Worm (Caenorhabditis elegans) whole organism, L4 larva: ENCODE data around the gene Y54G2A.45.
A peak's percentile ranks its signal among the peaks of the same experiment; 100 is the strongest.

Experiments
- F10B5.3 ChIP-seq: sonication (generic microtip); optimal IDR thresholded peaks from 2 replicates; lab custom pipeline; 2016; ENCODE audit warnings: mild to moderate bottlenecking, missing genetic modification characterization, missing compliant biosample characterization
- F49E8.2 ChIP-seq: sonication (generic microtip); optimal IDR thresholded peaks from 2 replicates; lab custom pipeline; 2016; ENCODE audit warnings: missing compliant biosample characterization, mild to moderate bottlenecking, missing genetic modification characterization, borderline replicate concordance
- R02D3.7 ChIP-seq: fragments of 150-350 bp; sonication (generic microtip); optimal IDR thresholded peaks from 3 replicates; lab custom pipeline; 2014; ENCODE audit warnings: missing biosample characterization, missing genetic modification characterization
- Y105C5A.15 ChIP-seq: fragments of 200-800 bp; sonication (Bioruptor generic); IDR thresholded peaks from 2 replicates; pipeline ENCODE4 v1.3.6; 2022; ENCODE audit warnings: missing genetic modification characterization, missing compliant biosample characterization
- Y48G9A.11 ChIP-seq: fragments of 200-800 bp; sonication (Bioruptor generic); IDR thresholded peaks from 2 replicates; pipeline ENCODE4 v1.3.6; 2022; ENCODE audit warnings: missing genetic modification reagents, missing genetic modification characterization, missing compliant biosample characterization
- Y5F2A.4 ChIP-seq: fragments of 200-800 bp; sonication (Bioruptor generic); optimal IDR thresholded peaks from 2 replicates; lab custom pipeline; 2018; ENCODE audit warnings: mild to moderate bottlenecking, missing genetic modification characterization, missing compliant biosample characterization
- aly-2 ChIP-seq: sonication (generic microtip); optimal IDR thresholded peaks from 2 replicates; lab custom pipeline; 2018; ENCODE audit warnings: missing biosample characterization, missing genetic modification characterization
- ama-1 ChIP-seq: fragments of 150-350 bp; optimal IDR thresholded peaks from 2 replicates; lab custom pipeline; 2014; ENCODE audit warnings: inconsistent platforms, mixed read lengths
- ceh-20 ChIP-seq: fragments of 200-800 bp; sonication (Bioruptor generic); IDR thresholded peaks from 2 replicates; pipeline ENCODE4 v1.3.6; 2022; ENCODE audit warnings: missing genetic modification reagents, missing genetic modification characterization, missing compliant biosample characterization
- ceh-32 ChIP-seq: sonication (generic microtip); optimal IDR thresholded peaks from 2 replicates; lab custom pipeline; 2016; ENCODE audit warnings: mild to moderate bottlenecking, missing genetic modification characterization, missing compliant biosample characterization; ENCODE audit not compliant: poor library complexity
- ceh-62 ChIP-seq: sonication (generic microtip); optimal IDR thresholded peaks from 2 replicates; lab custom pipeline; 2017; ENCODE audit warnings: missing biosample characterization, missing genetic modification characterization
- cey-2 ChIP-seq: sonication (generic microtip); optimal IDR thresholded peaks from 3 replicates; lab custom pipeline; 2017; ENCODE audit warnings: missing genetic modification characterization, mild to moderate bottlenecking, missing compliant biosample characterization, antibody characterized with exemption, borderline replicate concordance; ENCODE audit not compliant: insufficient read depth
- daf-19 ChIP-seq: fragments of 200-800 bp; sonication (Bioruptor generic); conservative IDR thresholded peaks from 2 replicates; pipeline ENCODE4 v1.3.6; 2022; ENCODE audit warnings: missing genetic modification characterization, missing compliant biosample characterization
- daf-8 ChIP-seq: fragments of 200-800 bp; sonication (Bioruptor generic); IDR thresholded peaks from 2 replicates; pipeline ENCODE4 v1.3.6; 2022; ENCODE audit warnings: missing genetic modification characterization, missing compliant biosample characterization
- dmd-9 ChIP-seq: fragments of 200-800 bp; sonication (Bioruptor generic); IDR thresholded peaks from 2 replicates; pipeline ENCODE4 v1.3.6; 2022; ENCODE audit warnings: missing genetic modification reagents, missing genetic modification characterization, missing compliant biosample characterization
- dpl-1 ChIP-seq: fragments of 150-350 bp; optimal IDR thresholded peaks from 2 replicates; lab custom pipeline; 2014; ENCODE audit warnings: missing biosample characterization, missing genetic modification reagents, missing genetic modification characterization
- egl-27 ChIP-seq: sonication (generic microtip); optimal IDR thresholded peaks from 3 replicates; lab custom pipeline; 2017; ENCODE audit warnings: missing biosample characterization, missing genetic modification reagents, missing genetic modification characterization
- egl-43 ChIP-seq: fragments of 200-800 bp; sonication (Bioruptor generic); IDR thresholded peaks from 2 replicates; pipeline ENCODE4 v1.3.6; 2022; ENCODE audit warnings: missing genetic modification reagents, missing genetic modification characterization, missing compliant biosample characterization
- fkh-10 ChIP-seq: fragments of 150-350 bp; optimal IDR thresholded peaks from 2 replicates; lab custom pipeline; 2014; ENCODE audit warnings: missing biosample characterization, missing genetic modification reagents, missing genetic modification characterization
- fos-1 ChIP-seq: fragments of 150-350 bp; optimal IDR thresholded peaks from 2 replicates; lab custom pipeline; 2014; ENCODE audit warnings: missing biosample characterization, missing genetic modification characterization
- gei-8 ChIP-seq: fragments of 200-800 bp; sonication (Bioruptor generic); optimal IDR thresholded peaks from 2 replicates; lab custom pipeline; 2018; ENCODE audit warnings: mild to moderate bottlenecking, missing genetic modification characterization, missing compliant biosample characterization
- hif-1 ChIP-seq, 2 experiments: sonication (generic microtip); optimal IDR thresholded peaks; 2 replicates each; lab custom pipeline; 2016 to 2017; ENCODE audit warnings: missing compliant biosample characterization in 2 of 2, missing genetic modification characterization in 2 of 2, missing genetic modification reagents in 2 of 2, missing genotype in 2 of 2, mild to moderate bottlenecking in 1 of 2
- hlh-30 ChIP-seq: sonication (generic microtip); optimal IDR thresholded peaks from 2 replicates; lab custom pipeline; 2017; ENCODE audit warnings: antibody characterized with exemption, mild to moderate bottlenecking, missing genetic modification characterization, missing compliant biosample characterization; ENCODE audit not compliant: insufficient read depth
- jun-1 ChIP-seq: fragments of 150-350 bp; optimal IDR thresholded peaks from 2 replicates; lab custom pipeline; 2014; ENCODE audit warnings: missing biosample characterization, missing genetic modification reagents, missing genetic modification characterization
- lin-1 ChIP-seq: fragments of 200-800 bp; sonication (Bioruptor generic); IDR thresholded peaks from 2 replicates; pipeline ENCODE4 v1.3.6; 2022; ENCODE audit warnings: missing genetic modification reagents, missing genetic modification characterization, missing compliant biosample characterization
- lin-13 ChIP-seq: fragments of 150-350 bp; optimal IDR thresholded peaks from 2 replicates; lab custom pipeline; 2014; ENCODE audit warnings: missing biosample characterization, missing genetic modification reagents, missing genetic modification characterization
- lin-38 ChIP-seq: fragments of 200-800 bp; sonication (Bioruptor generic); IDR thresholded peaks from 2 replicates; pipeline ENCODE4 v1.3.6; 2022; ENCODE audit warnings: missing genetic modification reagents, missing genetic modification characterization, missing compliant biosample characterization
- lin-39 ChIP-seq: fragments of 150-350 bp; optimal IDR thresholded peaks from 2 replicates; lab custom pipeline; 2014; ENCODE audit warnings: missing biosample characterization, missing genetic modification reagents, missing genetic modification characterization
- lsy-2 ChIP-seq, 2 experiments: fragments of 150-350 bp in 1 of 2; sonication (generic microtip) in 1 of 2; optimal IDR thresholded peaks; 2 replicates each; lab custom pipeline; 2014 to 2017; ENCODE audit warnings: missing biosample characterization in 2 of 2, missing genetic modification characterization in 2 of 2
- mdl-1 ChIP-seq, 2 experiments: fragments of 150-350 bp in 1 of 2; sonication (generic microtip) in 1 of 2; optimal IDR thresholded peaks; 2 replicates each; lab custom pipeline; 2014 to 2017; ENCODE audit warnings: missing biosample characterization in 2 of 2, missing genetic modification characterization in 2 of 2
- mdt-29 ChIP-seq: fragments of 200-800 bp; sonication (Bioruptor generic); IDR thresholded peaks from 2 replicates; pipeline ENCODE4 v1.3.6; 2022; ENCODE audit warnings: missing genetic modification reagents, missing genetic modification characterization, missing compliant biosample characterization
- mes-2 ChIP-seq: sonication (generic microtip); optimal IDR thresholded peaks from 2 replicates; lab custom pipeline; 2016; ENCODE audit warnings: missing genotype, mild to moderate bottlenecking, missing genetic modification characterization, missing compliant biosample characterization; ENCODE audit not compliant: poor library complexity, severe bottlenecking
- mxl-2 ChIP-seq: fragments of 200-800 bp; sonication (Bioruptor generic); conservative IDR thresholded peaks from 2 replicates; pipeline ENCODE4 v1.3.6; 2022; ENCODE audit warnings: missing genetic modification reagents, missing genetic modification characterization, missing compliant biosample characterization
- mxl-3 ChIP-seq: fragments of 200-800 bp; sonication (Bioruptor generic); optimal IDR thresholded peaks from 2 replicates; lab custom pipeline; 2018; ENCODE audit warnings: mild to moderate bottlenecking, missing genetic modification characterization, missing compliant biosample characterization
- nhr-11 ChIP-seq: fragments of 150-350 bp; optimal IDR thresholded peaks from 2 replicates; lab custom pipeline; 2014; ENCODE audit warnings: missing biosample characterization, missing genetic modification characterization
- nhr-28 ChIP-seq: fragments of 150-350 bp; optimal IDR thresholded peaks from 2 replicates; lab custom pipeline; 2014; ENCODE audit warnings: missing biosample characterization, missing genetic modification characterization
- nhr-6 ChIP-seq: fragments of 150-350 bp; optimal IDR thresholded peaks from 2 replicates; lab custom pipeline; 2014; ENCODE audit warnings: missing biosample characterization, missing genetic modification characterization
- nhr-76 ChIP-seq: fragments of 150-350 bp; optimal IDR thresholded peaks from 2 replicates; lab custom pipeline; 2014; ENCODE audit warnings: missing biosample characterization, missing genetic modification characterization
- nhr-77 ChIP-seq: fragments of 150-350 bp; optimal IDR thresholded peaks from 2 replicates; lab custom pipeline; 2014; ENCODE audit warnings: missing biosample characterization, missing genetic modification characterization
- pha-4 ChIP-seq, 2 experiments: fragments of 150-350 bp in 1 of 2; fragments of 200-800 bp in 1 of 2; sonication (Bioruptor generic) in 1 of 2; IDR thresholded peaks in 1 of 2; optimal IDR thresholded peaks in 1 of 2; 2 replicates each; pipeline versions ENCODE4 v1.3.6 to Lab custom; 2014 to 2022; ENCODE audit warnings: missing genetic modification characterization in 2 of 2, missing genetic modification reagents in 2 of 2, missing biosample characterization in 1 of 2, missing compliant biosample characterization in 1 of 2
- php-3 ChIP-seq: fragments of 200-800 bp; sonication (Bioruptor generic); IDR thresholded peaks from 2 replicates; pipeline ENCODE4 v1.3.6; 2022; ENCODE audit warnings: missing genetic modification reagents, missing genetic modification characterization, missing compliant biosample characterization
- saeg-2 ChIP-seq: fragments of 200-800 bp; sonication (Bioruptor generic); IDR thresholded peaks from 2 replicates; pipeline ENCODE4 v1.3.6; 2022; ENCODE audit warnings: missing genetic modification reagents, missing genetic modification characterization, missing compliant biosample characterization
- set-16 ChIP-seq: fragments of 200-800 bp; sonication (Bioruptor generic); IDR thresholded peaks from 2 replicates; pipeline ENCODE4 v1.3.6; 2022; ENCODE audit warnings: missing genetic modification reagents, missing genetic modification characterization, missing compliant biosample characterization
- skn-1 ChIP-seq: fragments of 150-350 bp; optimal IDR thresholded peaks from 2 replicates; lab custom pipeline; 2014; ENCODE audit warnings: missing biosample characterization, missing genetic modification characterization
- snpc-4 ChIP-seq: fragments of 150-350 bp; optimal IDR thresholded peaks from 2 replicates; lab custom pipeline; 2014; ENCODE audit warnings: missing biosample characterization, missing genetic modification characterization
- tag-97 ChIP-seq: fragments of 200-800 bp; sonication (Bioruptor generic); IDR thresholded peaks from 2 replicates; pipeline ENCODE4 v1.3.6; 2022; ENCODE audit warnings: missing genetic modification characterization, missing compliant biosample characterization
- tra-1 ChIP-seq: fragments of 200-800 bp; sonication (Bioruptor generic); IDR thresholded peaks from 2 replicates; pipeline ENCODE4 v1.3.6; 2022; ENCODE audit warnings: missing genetic modification reagents, missing genetic modification characterization, missing compliant biosample characterization
- unc-62 ChIP-seq, 3 experiments: fragments of 150-350 bp in 1 of 3; sonication (generic microtip); optimal IDR thresholded peaks in 2 of 3; peaks in 1 of 3; 1 replicate in 1 of 3; 2 replicates in 2 of 3; lab custom pipeline; 2014 to 2017; ENCODE audit warnings: missing biosample characterization in 3 of 3, missing genetic modification characterization in 3 of 3, missing genetic modification reagents in 3 of 3, missing genotype in 1 of 3
- zip-2 ChIP-seq: fragments of 150-350 bp; optimal IDR thresholded peaks from 2 replicates; lab custom pipeline; 2014; ENCODE audit warnings: missing biosample characterization, missing genetic modification characterization
- ztf-11 ChIP-seq: fragments of 150-350 bp; optimal IDR thresholded peaks from 2 replicates; lab custom pipeline; 2014; ENCODE audit warnings: missing biosample characterization, missing genetic modification characterization

The Y54G2A.45 gene

ce11 chrIV:2805525-2805924, at the start of gene Y54G2A.45:
Gene Y54G2A.45, plus strand, starts transcription at chrIV:2805857.
- TF ChIP-seq mdt-29 (GFP tag; lab: Robert Waterston, UW): peak; percentile 53; the same call in 1 of the 2 replicates
- peak; percentile 77 for TF ChIP-seq mxl-3 (GFP tag; lab: Kevin White, UChicago)
- no peak for TF ChIP-seq ama-1 (lab: Kevin White, UChicago)
- peak in 1 of 2 experiments; percentile 69 for TF ChIP-seq lsy-2 (tag; optimal IDR thresholded peaks at IDR 0.05; lab: Kevin White, UChicago)
- TF ChIP-seq cey-2 (tag; lab: Kevin White, UChicago): no peak
- TF ChIP-seq ceh-32: no peak
- no peak for TF ChIP-seq skn-1 (tag; lab: Kevin White, UChicago)
- TF ChIP-seq unc-62 (GFP tag; optimal IDR thresholded peaks at IDR 0.05 in 1 of 2; lab: Kevin White, UChicago): no peak
- no peak for TF ChIP-seq unc-62 (tag; optimal IDR thresholded peaks at IDR 0.05; lab: Kevin White, UChicago)
- no peak for TF ChIP-seq snpc-4 (tag; lab: Kevin White, UChicago)
- no peak for TF ChIP-seq Y105C5A.15 (GFP tag; lab: Robert Waterston, UW)
- TF ChIP-seq mxl-2 (GFP tag; lab: Robert Waterston, UW): 0 out of 2 replicates have a peak, but pooled peaks have one; percentile 12
- peak; percentile 87 for TF ChIP-seq lin-13 (GFP tag; lab: Kevin White, UChicago)
- no peak for TF ChIP-seq Y5F2A.4 (GFP tag; lab: Kevin White, UChicago)
- no peak for TF ChIP-seq set-16 (GFP tag; lab: Robert Waterston, UW)
- TF ChIP-seq Y48G9A.11 (GFP tag; lab: Robert Waterston, UW): peak; percentile 77
- no peak for TF ChIP-seq tag-97 (GFP tag; lab: Robert Waterston, UW)
- peak; percentile 82 for TF ChIP-seq egl-43 (GFP tag; lab: Robert Waterston, UW)
- no peak for TF ChIP-seq ceh-62 (tag; lab: Kevin White, UChicago)
- TF ChIP-seq jun-1 (tag; lab: Kevin White, UChicago): no peak
- TF ChIP-seq daf-19: no peak
- TF ChIP-seq lin-38 (GFP tag; lab: Robert Waterston, UW): peak; percentile 80
- TF ChIP-seq mdl-1 (tag; optimal IDR thresholded peaks at IDR 0.05; lab: Kevin White, UChicago): peak in 1 of 2 experiments; percentile 32
- TF ChIP-seq php-3: peak; percentile 78
- peak; percentile 78 for TF ChIP-seq F49E8.2
- TF ChIP-seq lin-1 (GFP tag; lab: Robert Waterston, UW): no peak
- TF ChIP-seq ceh-20 (GFP tag; lab: Robert Waterston, UW): peak; percentile 65
- peak; percentile 15 for TF ChIP-seq nhr-77 (tag; lab: Kevin White, UChicago)
- TF ChIP-seq fos-1 (tag; lab: Kevin White, UChicago): no peak
- peak; percentile 89 for TF ChIP-seq tra-1 (GFP tag; lab: Robert Waterston, UW)
- no peak for TF ChIP-seq nhr-76 (tag; lab: Kevin White, UChicago)
- no peak for TF ChIP-seq ztf-11
- no peak for TF ChIP-seq egl-27 (tag; lab: Kevin White, UChicago)
- peak; percentile 58 for TF ChIP-seq F10B5.3
- peak; percentile 65 for TF ChIP-seq zip-2 (tag; lab: Kevin White, UChicago)
- TF ChIP-seq fkh-10 (GFP tag; lab: Kevin White, UChicago): no peak
- TF ChIP-seq hif-1 (tag; optimal IDR thresholded peaks at IDR 0.05; lab: Kevin White, UChicago): peak in 1 of 2 experiments; percentile 57
- TF ChIP-seq nhr-28: peak; percentile 89
- peak; percentile 77 for TF ChIP-seq mes-2
- no peak for TF ChIP-seq daf-8
- peak; percentile 91 for TF ChIP-seq hlh-30 (tag; lab: Kevin White, UChicago)
- TF ChIP-seq nhr-11 (tag; lab: Kevin White, UChicago): peak; percentile 55
- TF ChIP-seq aly-2: no peak
- TF ChIP-seq dmd-9 (GFP tag; lab: Robert Waterston, UW): peak; percentile 72; the same call in 1 of the 2 replicates
- peak; percentile 2 for TF ChIP-seq R02D3.7 (tag; lab: Kevin White, UChicago)
- TF ChIP-seq nhr-6 (tag; lab: Kevin White, UChicago): peak; percentile 3
- TF ChIP-seq saeg-2: peak; percentile 74; the same call in 1 of the 2 replicates
- TF ChIP-seq dpl-1: peak; percentile 25
- TF ChIP-seq pha-4 (GFP tag; IDR thresholded peaks at IDR 0.05; lab: Robert Waterston, UW): peak; percentile 80
- TF ChIP-seq pha-4 (tag; optimal IDR thresholded peaks at IDR 0.05; lab: Kevin White, UChicago): no peak
- no peak for TF ChIP-seq lin-39 (tag; lab: Kevin White, UChicago)
- peak; percentile 91 for TF ChIP-seq gei-8 (GFP tag; lab: Kevin White, UChicago)
